Comparison of ENCODE assay signal across 1 fruit fly cellular context in the genomic region with DNA sequence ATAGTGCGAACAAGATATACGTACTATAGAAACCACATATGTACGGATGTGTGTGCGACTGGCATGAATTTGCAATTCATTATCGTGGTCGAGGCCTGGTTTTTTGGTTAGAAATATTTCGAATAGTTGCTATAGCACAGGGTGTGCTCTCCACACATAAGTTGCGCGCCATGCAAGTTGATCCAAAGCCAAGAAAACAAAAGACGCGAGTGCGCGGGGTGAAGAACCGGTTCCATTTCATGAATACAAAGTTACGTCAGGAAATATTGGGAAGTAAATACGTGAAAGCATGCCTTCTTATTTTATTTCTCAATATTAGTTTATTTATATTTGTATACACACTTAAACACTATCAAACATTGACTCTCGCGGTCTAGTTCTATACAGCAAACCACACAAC.
TF ChIP-seq lines count a peak whose summit lies in the region.

No protein-coding gene starts in this region.

TF ChIP-seq in whole organism, embryonic, 481 proteins besides CTCF, POLR2A, EP300 and RAD21 (continued from another document and continues in another):
- no peak for TF ChIP-seq CG30431 (GFP tag; optimal IDR thresholded peaks at IDR 0.05; lab: Kevin White, UChicago)
- TF ChIP-seq gcm (GFP tag; optimal IDR thresholded peaks at IDR 0.05; lab: Kevin White, UChicago) = peak; percentile 17
- TF ChIP-seq kah (GFP tag; optimal IDR thresholded peaks at IDR 0.05; lab: Kevin White, UChicago) = peak; percentile 3
- peak; percentile 21 for TF ChIP-seq kni (GFP tag; optimal IDR thresholded peaks at IDR 0.05; lab: Kevin White, UChicago)
- peak; percentile 8 for TF ChIP-seq MTF-1 (GFP tag; optimal IDR thresholded peaks at IDR 0.05; lab: Kevin White, UChicago; ENCODE audit: borderline replicate concordance)
- TF ChIP-seq CG3847 (GFP tag; IDR thresholded peaks at IDR 0.05; lab: Robert Waterston, UW) = peak; percentile 33; the same call in 1 of the 2 replicates
- TF ChIP-seq gt (GFP tag; IDR thresholded peaks at IDR 0.05; lab: Robert Waterston, UW) = no peak
- TF ChIP-seq CG2712 (tag; optimal IDR thresholded peaks at IDR 0.05; lab: Kevin White, UChicago) = peak; percentile 35
- peak; percentile 25 for TF ChIP-seq unpg (GFP tag; optimal IDR thresholded peaks at IDR 0.05; lab: Kevin White, UChicago)
- no peak for TF ChIP-seq CG33557 (GFP tag; optimal IDR thresholded peaks at IDR 0.05; lab: Kevin White, UChicago)
- TF ChIP-seq CG7357 (GFP tag; IDR thresholded peaks at IDR 0.05; lab: Robert Waterston, UW) = no peak
- TF ChIP-seq Doc2 (GFP tag; IDR thresholded peaks at IDR 0.05; lab: Robert Waterston, UW) = no peak
- TF ChIP-seq CG18599 (GFP tag; optimal IDR thresholded peaks at IDR 0.05; lab: Kevin White, UChicago) = peak; percentile 33
- TF ChIP-seq nerfin-2 (GFP tag; IDR thresholded peaks at IDR 0.05; lab: Robert Waterston, UW; ENCODE audit: partially characterized antibody) = no peak
- 0 out of 2 replicates have a peak, but pooled peaks have one; percentile 8 for TF ChIP-seq seq (GFP tag; IDR thresholded peaks at IDR 0.05; lab: Robert Waterston, UW)
- peak; percentile 30; the same call in 1 of the 3 replicates for TF ChIP-seq Optix (GFP tag; IDR thresholded peaks at IDR 0.05; lab: Robert Waterston, UW)
- 0 out of 2 replicates have a peak, but pooled peaks have one; percentile 19 for TF ChIP-seq E2f1 (GFP tag; IDR thresholded peaks at IDR 0.05; lab: Robert Waterston, UW)
- TF ChIP-seq ind (GFP tag; optimal IDR thresholded peaks at IDR 0.05; lab: Kevin White, UChicago) = no peak
- no peak for TF ChIP-seq Mad (GFP tag; optimal IDR thresholded peaks at IDR 0.05; lab: Kevin White, UChicago)
- no peak for TF ChIP-seq Ets65A (GFP tag; lab: Kevin White, UChicago)
- no peak for TF ChIP-seq Taf1 (GFP tag; IDR thresholded peaks at IDR 0.05; lab: Robert Waterston, UW)
- no peak for TF ChIP-seq CG18619 (GFP tag; optimal IDR thresholded peaks at IDR 0.05; lab: Kevin White, UChicago)
- TF ChIP-seq salm (tag; optimal IDR thresholded peaks at IDR 0.05; lab: Kevin White, UChicago) = peak; percentile 3
- TF ChIP-seq Lim3 (GFP tag; IDR thresholded peaks at IDR 0.05; lab: Robert Waterston, UW) = no peak
- TF ChIP-seq CG15601 (tag; optimal IDR thresholded peaks at IDR 0.05; lab: Kevin White, UChicago) = peak; percentile 17
- peak; percentile 52 for TF ChIP-seq CG8924 (tag; optimal IDR thresholded peaks at IDR 0.05; lab: Kevin White, UChicago)
- peak; percentile 17; the same call in 1 of the 2 replicates for TF ChIP-seq E2f2 (GFP tag; IDR thresholded peaks at IDR 0.05; lab: Robert Waterston, UW)
- TF ChIP-seq CG7839 (tag; optimal IDR thresholded peaks at IDR 0.05; lab: Kevin White, UChicago) = peak; percentile 19
- TF ChIP-seq vvl (GFP tag; IDR thresholded peaks at IDR 0.05; lab: Robert Waterston, UW) = peak; percentile 43
- no peak for TF ChIP-seq CG12659 (GFP tag; optimal IDR thresholded peaks at IDR 0.05; lab: Kevin White, UChicago)
- peak; percentile 54 for TF ChIP-seq CG2875 (GFP tag; optimal IDR thresholded peaks at IDR 0.05; lab: Kevin White, UChicago)
- TF ChIP-seq CG1603 (tag; optimal IDR thresholded peaks at IDR 0.05; lab: Kevin White, UChicago) = peak; percentile 32
- peak; percentile 18 for TF ChIP-seq Max (GFP tag; optimal IDR thresholded peaks at IDR 0.05; lab: Kevin White, UChicago)
- TF ChIP-seq pho (GFP tag; optimal IDR thresholded peaks at IDR 0.05; lab: Kevin White, UChicago) = no peak
- peak; percentile 6 for TF ChIP-seq CG6854 (GFP tag; optimal IDR thresholded peaks at IDR 0.05; lab: Kevin White, UChicago)
- no peak for TF ChIP-seq CG3163 (GFP tag; optimal IDR thresholded peaks at IDR 0.05; lab: Kevin White, UChicago)
- no peak for TF ChIP-seq CG32767 (GFP tag; IDR thresholded peaks at IDR 0.05; lab: Robert Waterston, UW)
- no peak for TF ChIP-seq emc (GFP tag; optimal IDR thresholded peaks at IDR 0.05; lab: Kevin White, UChicago)
- peak; percentile 4 for TF ChIP-seq dmrt99B (tag; optimal IDR thresholded peaks at IDR 0.05; lab: Kevin White, UChicago)
- peak; percentile 54; the same call in 1 of the 2 replicates for TF ChIP-seq slbo (GFP tag; IDR thresholded peaks at IDR 0.05; lab: Robert Waterston, UW)
- TF ChIP-seq ab (GFP tag; optimal IDR thresholded peaks at IDR 0.05; lab: Kevin White, UChicago) = no peak
- TF ChIP-seq CG11247 (GFP tag; IDR thresholded peaks at IDR 0.05; lab: Robert Waterston, UW) = no peak
- no peak for TF ChIP-seq rib (GFP tag; IDR thresholded peaks at IDR 0.05; lab: Robert Waterston, UW)
- TF ChIP-seq bbx (GFP tag; IDR thresholded peaks at IDR 0.05; lab: Robert Waterston, UW; ENCODE audit: partially characterized antibody) = no peak
- peak; percentile 26 for TF ChIP-seq Chrac-16 (GFP tag; optimal IDR thresholded peaks at IDR 0.05; lab: Kevin White, UChicago)
- TF ChIP-seq lab (GFP tag; optimal IDR thresholded peaks at IDR 0.05; lab: Kevin White, UChicago) = peak; percentile 48
- TF ChIP-seq nerfin-1 (tag; optimal IDR thresholded peaks at IDR 0.05; lab: Kevin White, UChicago) = no peak
- peak; percentile 95 for TF ChIP-seq CG15514 (GFP tag; optimal IDR thresholded peaks at IDR 0.05; lab: Kevin White, UChicago)
- TF ChIP-seq mld (GFP tag; IDR thresholded peaks at IDR 0.05; lab: Robert Waterston, UW; ENCODE audit: partially characterized antibody) = no peak
- peak; percentile 31 for TF ChIP-seq tap (tag; optimal IDR thresholded peaks at IDR 0.05; lab: Kevin White, UChicago)
- TF ChIP-seq CG6689 (GFP tag; IDR thresholded peaks at IDR 0.05; lab: Robert Waterston, UW) = no peak
- no peak for TF ChIP-seq sqz (GFP tag; optimal IDR thresholded peaks at IDR 0.05; lab: Kevin White, UChicago)
- no peak for TF ChIP-seq CG13775 (GFP tag; optimal IDR thresholded peaks at IDR 0.05; lab: Kevin White, UChicago)
- TF ChIP-seq CG31365 (tag; optimal IDR thresholded peaks at IDR 0.05; lab: Kevin White, UChicago) = no peak
- TF ChIP-seq CG13894 (tag; optimal IDR thresholded peaks at IDR 0.05; lab: Kevin White, UChicago) = peak; percentile 56
- no peak for TF ChIP-seq PHDP (tag; optimal IDR thresholded peaks at IDR 0.05; lab: Kevin White, UChicago)
- peak; percentile 27 for TF ChIP-seq bcd (GFP tag; optimal IDR thresholded peaks at IDR 0.05; lab: Kevin White, UChicago)
- TF ChIP-seq ato (GFP tag; IDR thresholded peaks at IDR 0.05; lab: Robert Waterston, UW; ENCODE audit: partially characterized antibody) = no peak
- TF ChIP-seq CG7963 (GFP tag; IDR thresholded peaks at IDR 0.05; lab: Robert Waterston, UW; ENCODE audit: partially characterized antibody) = no peak
- peak; percentile 49 for TF ChIP-seq NfI (GFP tag; optimal IDR thresholded peaks at IDR 0.05; lab: Kevin White, UChicago)
- TF ChIP-seq Myb (GFP tag; optimal IDR thresholded peaks at IDR 0.05; lab: Kevin White, UChicago) = peak; percentile 18
- TF ChIP-seq CG17829 (tag; optimal IDR thresholded peaks at IDR 0.05; lab: Kevin White, UChicago) = no peak
- TF ChIP-seq CG32532 (GFP tag; IDR thresholded peaks at IDR 0.05; lab: Robert Waterston, UW) = peak; percentile 12; the same call in 1 of the 2 replicates
- TF ChIP-seq CG8290 (GFP tag; optimal IDR thresholded peaks at IDR 0.05; lab: Kevin White, UChicago) = no peak
- peak in 1 of 2 experiments; percentile 34 for TF ChIP-seq CG8290 (tag; optimal IDR thresholded peaks at IDR 0.05; lab: Kevin White, UChicago)
- peak; percentile 61 for TF ChIP-seq row (GFP tag; IDR thresholded peaks at IDR 0.05; lab: Robert Waterston, UW)
- TF ChIP-seq Adf1 (GFP tag; IDR thresholded peaks at IDR 0.05; lab: Robert Waterston, UW) = no peak
- TF ChIP-seq CG17612 (GFP tag; IDR thresholded peaks at IDR 0.05; lab: Robert Waterston, UW) = no peak
- TF ChIP-seq sd (tag; optimal IDR thresholded peaks at IDR 0.05; lab: Kevin White, UChicago) = peak; percentile 98
- no peak for TF ChIP-seq CG7372 (GFP tag; IDR thresholded peaks at IDR 0.05; lab: Robert Waterston, UW)
- no peak for TF ChIP-seq gsb (GFP tag; IDR thresholded peaks at IDR 0.05; lab: Robert Waterston, UW)
- TF ChIP-seq Med (GFP tag; lab: Kevin White, UChicago) = peak; percentile 86
- no peak for TF ChIP-seq dimm (GFP tag; IDR thresholded peaks at IDR 0.05; lab: Robert Waterston, UW)
- TF ChIP-seq Usf (GFP tag; optimal IDR thresholded peaks at IDR 0.05; lab: Kevin White, UChicago) = no peak
- TF ChIP-seq Blimp-1 (GFP tag; optimal IDR thresholded peaks at IDR 0.05; lab: Kevin White, UChicago) = peak; percentile 45
- TF ChIP-seq CG5245 (GFP tag; optimal IDR thresholded peaks at IDR 0.05; lab: Kevin White, UChicago) = no peak
- no peak for TF ChIP-seq unc-4 (GFP tag; IDR thresholded peaks at IDR 0.05; lab: Robert Waterston, UW; ENCODE audit: partially characterized antibody)
- TF ChIP-seq Antp (GFP tag; optimal IDR thresholded peaks at IDR 0.05; lab: Kevin White, UChicago) = no peak
- TF ChIP-seq CG13287 (GFP tag; IDR thresholded peaks at IDR 0.05; lab: Robert Waterston, UW; ENCODE audit: partially characterized antibody) = no peak
- peak; percentile 41 for TF ChIP-seq Spps (tag; optimal IDR thresholded peaks at IDR 0.05; lab: Kevin White, UChicago)
- no peak for TF ChIP-seq CG17802 (tag; optimal IDR thresholded peaks at IDR 0.05; lab: Kevin White, UChicago)
- no peak for TF ChIP-seq CG13424 (tag; optimal IDR thresholded peaks at IDR 0.05; lab: Kevin White, UChicago)
- peak; percentile 21 for TF ChIP-seq kay (GFP tag; optimal IDR thresholded peaks at IDR 0.05; lab: Kevin White, UChicago)
- peak; percentile 99 for TF ChIP-seq CG6254 (GFP tag; optimal IDR thresholded peaks at IDR 0.05; lab: Kevin White, UChicago)
- no peak for TF ChIP-seq Deaf1 (tag; optimal IDR thresholded peaks at IDR 0.05; lab: Kevin White, UChicago)
- TF ChIP-seq mirr (GFP tag; optimal IDR thresholded peaks at IDR 0.05; lab: Kevin White, UChicago) = peak; percentile 40
- no peak for TF ChIP-seq CG8765 (GFP tag; IDR thresholded peaks at IDR 0.05; lab: Robert Waterston, UW)
- 0 out of 2 replicates have a peak, but pooled peaks have one; percentile 6 for TF ChIP-seq CG14441 (GFP tag; IDR thresholded peaks at IDR 0.05; lab: Robert Waterston, UW)
- peak; percentile 46 for TF ChIP-seq Drgx (GFP tag; IDR thresholded peaks at IDR 0.05; lab: Robert Waterston, UW)
- TF ChIP-seq CG3407 (GFP tag; optimal IDR thresholded peaks at IDR 0.05; lab: Kevin White, UChicago) = peak; percentile 2
- 0 out of 3 replicates have a peak, but pooled peaks have one; percentile 6 for TF ChIP-seq CG11456 (GFP tag; IDR thresholded peaks at IDR 0.05; lab: Robert Waterston, UW)
- no peak for TF ChIP-seq CG1792 (GFP tag; optimal IDR thresholded peaks at IDR 0.05; lab: Kevin White, UChicago)
- TF ChIP-seq HLH3B (GFP tag; IDR thresholded peaks at IDR 0.05; lab: Robert Waterston, UW) = peak; percentile 17; the same call in 1 of the 2 replicates
- TF ChIP-seq pfk (GFP tag; optimal IDR thresholded peaks at IDR 0.05; lab: Kevin White, UChicago) = no peak
- no peak for TF ChIP-seq CG2202 (tag; optimal IDR thresholded peaks at IDR 0.05; lab: Kevin White, UChicago)
- peak; percentile 11; the same call in 1 of the 2 replicates for TF ChIP-seq H2.0 (GFP tag; IDR thresholded peaks at IDR 0.05; lab: Robert Waterston, UW)
- TF ChIP-seq lola (GFP tag; optimal IDR thresholded peaks at IDR 0.05; lab: Kevin White, UChicago) = peak in 1 of 3 experiments; percentile 20
- TF ChIP-seq CG10979 (tag; optimal IDR thresholded peaks at IDR 0.05; lab: Kevin White, UChicago) = peak; percentile 33
- TF ChIP-seq Side (GFP tag; optimal IDR thresholded peaks at IDR 0.05; lab: Kevin White, UChicago) = no peak
- TF ChIP-seq chn (GFP tag; optimal IDR thresholded peaks at IDR 0.05; lab: Kevin White, UChicago) = no peak
- peak; percentile 39 for TF ChIP-seq Fer3 (tag; optimal IDR thresholded peaks at IDR 0.05; lab: Kevin White, UChicago)
- peak; percentile 3 for TF ChIP-seq CG13296 (GFP tag; optimal IDR thresholded peaks at IDR 0.05; lab: Kevin White, UChicago)
- no peak for TF ChIP-seq esg (GFP tag; conservative IDR thresholded peaks at IDR 0.05; lab: Robert Waterston, UW)
- TF ChIP-seq D19A (tag; optimal IDR thresholded peaks at IDR 0.05; lab: Kevin White, UChicago) = peak; percentile 11
- no peak for TF ChIP-seq CG17568 (GFP tag; optimal IDR thresholded peaks at IDR 0.05; lab: Kevin White, UChicago)
- no peak for TF ChIP-seq pzg (GFP tag; optimal IDR thresholded peaks at IDR 0.05; lab: Kevin White, UChicago)
- no peak for TF ChIP-seq Sox100B (GFP tag; optimal IDR thresholded peaks at IDR 0.05; lab: Kevin White, UChicago)
- TF ChIP-seq ATbp (GFP tag; optimal IDR thresholded peaks at IDR 0.05; lab: Kevin White, UChicago) = no peak
- TF ChIP-seq Sry-β (GFP tag; optimal IDR thresholded peaks at IDR 0.05; lab: Kevin White, UChicago) = peak; percentile 13
- TF ChIP-seq CG15073 (GFP tag; optimal IDR thresholded peaks at IDR 0.05; lab: Kevin White, UChicago) = no peak
- peak; percentile 23; the same call in 1 of the 3 replicates for TF ChIP-seq Dbx (GFP tag; IDR thresholded peaks at IDR 0.05; lab: Robert Waterston, UW)
- no peak for TF ChIP-seq ac (GFP tag; optimal IDR thresholded peaks at IDR 0.05; lab: Kevin White, UChicago)
- no peak for TF ChIP-seq D (optimal IDR thresholded peaks at IDR 0.05; lab: Kevin White, UChicago)
- peak; percentile 16 for TF ChIP-seq D (GFP tag; optimal IDR thresholded peaks at IDR 0.05; lab: Kevin White, UChicago)
- TF ChIP-seq gem (tag; optimal IDR thresholded peaks at IDR 0.05; lab: Kevin White, UChicago) = peak; percentile 65
- TF ChIP-seq CG13624 (GFP tag; optimal IDR thresholded peaks at IDR 0.05; lab: Kevin White, UChicago) = no peak
- no peak for TF ChIP-seq cwo (GFP tag; optimal IDR thresholded peaks at IDR 0.05; lab: Kevin White, UChicago)
- TF ChIP-seq fu2 (GFP tag; optimal IDR thresholded peaks at IDR 0.05; lab: Kevin White, UChicago) = no peak
- TF ChIP-seq CG6654 (GFP tag; optimal IDR thresholded peaks at IDR 0.05; lab: Kevin White, UChicago) = no peak
- no peak for TF ChIP-seq CG9817 (tag; optimal IDR thresholded peaks at IDR 0.05; lab: Kevin White, UChicago)
- no peak for TF ChIP-seq CG7987 (GFP tag; optimal IDR thresholded peaks at IDR 0.05; lab: Kevin White, UChicago)
- peak; percentile 58 for TF ChIP-seq Rfx (GFP tag; IDR thresholded peaks at IDR 0.05; lab: Robert Waterston, UW)
- TF ChIP-seq phol (tag; optimal IDR thresholded peaks at IDR 0.05; lab: Kevin White, UChicago) = peak; percentile 23
- no peak for TF ChIP-seq eyg (GFP tag; optimal IDR thresholded peaks at IDR 0.05; lab: Kevin White, UChicago)
- peak; percentile 22 for TF ChIP-seq mam (GFP tag; optimal IDR thresholded peaks at IDR 0.05; lab: Kevin White, UChicago)
- TF ChIP-seq Vsx1 (GFP tag; optimal IDR thresholded peaks at IDR 0.05; lab: Kevin White, UChicago) = no peak
- TF ChIP-seq CG10543 (GFP tag; optimal IDR thresholded peaks at IDR 0.05; lab: Kevin White, UChicago) = no peak
- TF ChIP-seq CG10366 (GFP tag; IDR thresholded peaks at IDR 0.05; lab: Robert Waterston, UW) = peak; percentile 51
